Fruit fly (Drosophila melanogaster): ENCODE results near the gene CG2113.

dm6 chr3L:3045256-3045743, 50.3 kb downstream of the CG2113 start:
- TF ChIP-seq kay (GFP tag; optimal IDR thresholded peaks at IDR 0.05): no peak
- TF ChIP-seq bigmax (GFP tag; optimal IDR thresholded peaks at IDR 0.05): no peak
- TF ChIP-seq CG8089 (GFP tag; optimal IDR thresholded peaks at IDR 0.05): no peak

Measured in whole organism, embryonic.